Fruit fly (Drosophila melanogaster): ENCODE measurements around the gene CG31882.

CG31882 gene

dm6 chr2L:9625185-9625584, at the start of gene CG31882:
TSS of gene CG31882 (minus strand) at chr2L:9625285.
- TF ChIP-seq toe (GFP tag; optimal IDR thresholded peaks at IDR 0.05) (no peak), CG1620 (GFP tag; optimal IDR thresholded peaks at IDR 0.05) (no peak), CG12768 (GFP tag; optimal IDR thresholded peaks at IDR 0.05) (no peak), kay (GFP tag; ENCODE audit: borderline replicate concordance) (no peak), ovo (GFP tag; optimal IDR thresholded peaks at IDR 0.05) (no peak), Clk (GFP tag; optimal IDR thresholded peaks at IDR 0.05) (no peak), tj (GFP tag; optimal IDR thresholded peaks at IDR 0.05) (no peak), cic (GFP tag; optimal IDR thresholded peaks at IDR 0.05) (no peak), Mnt (GFP tag; optimal IDR thresholded peaks at IDR 0.05) (no peak), CG7101 (tag; optimal IDR thresholded peaks at IDR 0.05) (no peak), CG33017 (tag; optimal IDR thresholded peaks at IDR 0.05) (no peak), cnc (optimal IDR thresholded peaks at IDR 0.05) (no peak), bab1 (GFP tag; optimal IDR thresholded peaks at IDR 0.05) (no peak), Hr96 (GFP tag; optimal IDR thresholded peaks at IDR 0.05) (no peak), CG5204 (GFP tag; optimal IDR thresholded peaks at IDR 0.05) (no peak), CG14711 (tag; optimal IDR thresholded peaks at IDR 0.05) (no peak)

- TF ChIP-seq CG1620 (GFP tag; optimal IDR thresholded peaks at IDR 0.05): no peak
Observed at dm6 chr2L:9673235-9673634, 48.1 kb upstream of the CG31882 start.

dm6 chr2L:9672246-9672645, 47.2 kb upstream of the CG31882 start:
- TF ChIP-seq cnc (optimal IDR thresholded peaks at IDR 0.05) (no peak), CG33017 (tag; optimal IDR thresholded peaks at IDR 0.05) (no peak), CG1620 (GFP tag; optimal IDR thresholded peaks at IDR 0.05) (no peak), cic (GFP tag; optimal IDR thresholded peaks at IDR 0.05) (no peak), tj (GFP tag; optimal IDR thresholded peaks at IDR 0.05) (no peak), kay (GFP tag; ENCODE audit: borderline replicate concordance) (no peak)

dm6 chr2L:9670909-9671422, 45.9 kb upstream of the CG31882 start:
- no peak for TF ChIP-seq bab1 (GFP tag; optimal IDR thresholded peaks at IDR 0.05)
- no peak for TF ChIP-seq kay (GFP tag; ENCODE audit: borderline replicate concordance)
- no peak for TF ChIP-seq CG12768 (GFP tag; optimal IDR thresholded peaks at IDR 0.05)
- no peak for TF ChIP-seq CG33017 (tag; optimal IDR thresholded peaks at IDR 0.05)
- no peak for TF ChIP-seq pad (GFP tag; optimal IDR thresholded peaks at IDR 0.05)
- no peak for TF ChIP-seq Mnt (GFP tag; optimal IDR thresholded peaks at IDR 0.05)
- TF ChIP-seq Hr96 (GFP tag; optimal IDR thresholded peaks at IDR 0.05): no peak
- TF ChIP-seq CG7045 (GFP tag; optimal IDR thresholded peaks at IDR 0.05): no peak
- TF ChIP-seq CG7101 (tag; optimal IDR thresholded peaks at IDR 0.05): no peak
- TF ChIP-seq cic (GFP tag; optimal IDR thresholded peaks at IDR 0.05): no peak

dm6 chr2L:9669354-9669753, 44.3 kb upstream of the CG31882 start:
- TF ChIP-seq CG12768 (GFP tag; optimal IDR thresholded peaks at IDR 0.05): peak; percentile 3
- TF ChIP-seq CG33017 (tag; optimal IDR thresholded peaks at IDR 0.05): peak; percentile 26
- no peak for TF ChIP-seq CG11617 (GFP tag; optimal IDR thresholded peaks at IDR 0.05)
- TF ChIP-seq CG1620 (GFP tag; optimal IDR thresholded peaks at IDR 0.05): no peak
- no peak for TF ChIP-seq bab1 (GFP tag; optimal IDR thresholded peaks at IDR 0.05)
- no peak for TF ChIP-seq cic (GFP tag; optimal IDR thresholded peaks at IDR 0.05)
- TF ChIP-seq ovo (GFP tag; optimal IDR thresholded peaks at IDR 0.05): no peak
- no peak for TF ChIP-seq cnc (optimal IDR thresholded peaks at IDR 0.05)
- peak; percentile 29 for TF ChIP-seq CG7101 (tag; optimal IDR thresholded peaks at IDR 0.05)
- TF ChIP-seq toe (GFP tag; optimal IDR thresholded peaks at IDR 0.05): peak; percentile 28
- no peak for TF ChIP-seq pad (GFP tag; optimal IDR thresholded peaks at IDR 0.05)
- peak; percentile 49 for TF ChIP-seq CG14711 (tag; optimal IDR thresholded peaks at IDR 0.05)
- no peak for TF ChIP-seq Crg-1 (GFP tag; optimal IDR thresholded peaks at IDR 0.05)
- TF ChIP-seq CG5204 (GFP tag; optimal IDR thresholded peaks at IDR 0.05): no peak
- TF ChIP-seq kay (GFP tag; ENCODE audit: borderline replicate concordance): no peak
- TF ChIP-seq Clk (GFP tag; optimal IDR thresholded peaks at IDR 0.05): no peak
- TF ChIP-seq tj (GFP tag; optimal IDR thresholded peaks at IDR 0.05): no peak
- no peak for TF ChIP-seq Hr96 (GFP tag; optimal IDR thresholded peaks at IDR 0.05)
- no peak for TF ChIP-seq Mnt (GFP tag; optimal IDR thresholded peaks at IDR 0.05)
- TF ChIP-seq CG7045 (GFP tag; optimal IDR thresholded peaks at IDR 0.05): peak; percentile 34

- TF ChIP-seq pad (GFP tag; optimal IDR thresholded peaks at IDR 0.05) (no peak), tj (GFP tag; optimal IDR thresholded peaks at IDR 0.05) (no peak), CG12768 (GFP tag; optimal IDR thresholded peaks at IDR 0.05) (no peak), CG11617 (GFP tag; optimal IDR thresholded peaks at IDR 0.05) (no peak), Mnt (GFP tag; optimal IDR thresholded peaks at IDR 0.05) (no peak)
Observed at dm6 chr2L:9662977-9663376, 37.9 kb upstream of the CG31882 start.

- TF ChIP-seq CG33017 (tag; optimal IDR thresholded peaks at IDR 0.05) (peak; percentile 19), tj (GFP tag; optimal IDR thresholded peaks at IDR 0.05) (no peak), cnc (optimal IDR thresholded peaks at IDR 0.05) (no peak), bab1 (GFP tag; optimal IDR thresholded peaks at IDR 0.05) (no peak), Crg-1 (GFP tag; optimal IDR thresholded peaks at IDR 0.05) (no peak), cic (GFP tag; optimal IDR thresholded peaks at IDR 0.05) (no peak), Mnt (GFP tag; optimal IDR thresholded peaks at IDR 0.05) (no peak), CG14711 (tag; optimal IDR thresholded peaks at IDR 0.05) (no peak), CG7045 (GFP tag; optimal IDR thresholded peaks at IDR 0.05) (peak; percentile 62), kay (GFP tag; ENCODE audit: borderline replicate concordance) (no peak), CG11617 (GFP tag; optimal IDR thresholded peaks at IDR 0.05) (peak; percentile 2), CG1620 (GFP tag; optimal IDR thresholded peaks at IDR 0.05) (no peak), CG5204 (GFP tag; optimal IDR thresholded peaks at IDR 0.05) (peak; percentile 41), ovo (GFP tag; optimal IDR thresholded peaks at IDR 0.05) (no peak), Hr96 (GFP tag; optimal IDR thresholded peaks at IDR 0.05) (no peak), pad (GFP tag; optimal IDR thresholded peaks at IDR 0.05) (no peak), toe (GFP tag; optimal IDR thresholded peaks at IDR 0.05) (no peak), CG12768 (GFP tag; optimal IDR thresholded peaks at IDR 0.05) (peak; percentile 12)
Observed at dm6 chr2L:9660516-9660920, 35.4 kb upstream of the CG31882 start.
